Worm (Caenorhabditis elegans) whole organism, L4 larva: Measurements from ENCODE around the gene F56C9.10.

Experiments
- aly-2 ChIP-seq: sonication (generic microtip); optimal IDR thresholded peaks from 2 replicates; lab custom pipeline; 2018; ENCODE audit warnings: missing biosample characterization, missing genetic modification characterization
- cey-2 ChIP-seq: sonication (generic microtip); optimal IDR thresholded peaks from 3 replicates; lab custom pipeline; 2017; ENCODE audit warnings: missing genetic modification characterization, mild to moderate bottlenecking, missing compliant biosample characterization, antibody characterized with exemption, borderline replicate concordance; ENCODE audit not compliant: insufficient read depth
- egl-43 ChIP-seq: fragments of 200-800 bp; sonication (Bioruptor generic); IDR thresholded peaks from 2 replicates; pipeline ENCODE4 v1.3.6; 2022; ENCODE audit warnings: missing genetic modification reagents, missing genetic modification characterization, missing compliant biosample characterization
- nhr-48 ChIP-seq: sonication (generic microtip); optimal IDR thresholded peaks from 2 replicates; lab custom pipeline; 2016; ENCODE audit warnings: mild to moderate bottlenecking, missing genetic modification characterization, missing compliant biosample characterization
- saeg-2 ChIP-seq: fragments of 200-800 bp; sonication (Bioruptor generic); IDR thresholded peaks from 2 replicates; pipeline ENCODE4 v1.3.6; 2022; ENCODE audit warnings: missing genetic modification reagents, missing genetic modification characterization, missing compliant biosample characterization

DNA sequence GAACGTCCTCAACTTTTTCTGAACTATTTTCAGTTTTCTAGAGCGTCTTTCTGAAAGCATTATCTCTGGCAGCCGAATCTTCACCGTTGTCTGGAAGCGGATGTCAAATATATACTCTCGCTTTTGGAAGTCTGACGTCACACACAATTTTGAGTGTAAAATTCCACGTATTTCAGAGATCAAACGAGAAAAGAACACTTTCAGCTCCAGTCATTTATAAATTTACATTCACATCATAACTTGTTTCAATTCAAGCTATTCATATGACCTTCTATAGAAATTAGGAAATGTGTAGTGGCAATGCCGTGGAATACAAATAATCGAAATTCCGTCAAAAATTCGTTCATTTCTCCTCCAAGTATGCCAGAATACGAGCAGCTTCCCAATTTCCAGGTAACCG, 30.5 kb upstream of the F56C9.10 start, which contains the start of gene F08F8.11:
- TF ChIP-seq egl-43 (no peak), aly-2 (tag; lab: Kevin White, UChicago) (no peak), nhr-48 (tag; lab: Kevin White, UChicago) (no peak), cey-2 (tag; lab: Kevin White, UChicago) (no peak), saeg-2 (GFP tag; lab: Robert Waterston, UW) (no peak)
